Fruit fly (Drosophila melanogaster): ENCODE data around the gene phu.

The phu gene

DNA sequence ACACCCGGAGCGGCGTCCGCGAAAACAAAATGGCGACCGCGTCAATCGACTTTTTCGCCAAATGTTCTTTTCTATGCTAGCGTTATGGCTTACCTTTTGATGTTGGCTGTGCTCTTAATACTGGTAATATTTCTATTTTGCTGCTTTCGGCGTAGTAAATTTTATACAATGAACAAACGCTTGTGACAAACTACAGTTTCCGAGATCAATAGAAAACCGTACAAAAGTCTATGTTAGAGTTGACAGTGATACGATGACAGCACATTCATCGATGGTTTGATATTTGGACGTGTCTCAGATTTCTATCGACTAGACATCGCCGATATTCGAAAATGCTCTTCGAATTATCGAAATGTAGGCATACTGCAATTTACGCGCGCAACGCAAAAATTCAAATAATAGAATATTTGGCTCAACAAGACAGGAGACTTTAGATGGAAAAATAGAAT is 15.5 kb downstream of the phu start, which contains the start of gene rump (continued):
- no peak for TF ChIP-seq chinmo (GFP tag; IDR thresholded peaks at IDR 0.05; ENCODE audit: partially characterized antibody)
- TF ChIP-seq ac (GFP tag; optimal IDR thresholded peaks at IDR 0.05), result no peak
- no peak for TF ChIP-seq da (GFP tag; optimal IDR thresholded peaks at IDR 0.05)
- no peak for TF ChIP-seq bab2 (GFP tag; optimal IDR thresholded peaks at IDR 0.05)
- TF ChIP-seq CG10366 (GFP tag; IDR thresholded peaks at IDR 0.05), result no peak
- TF ChIP-seq so (GFP tag; IDR thresholded peaks at IDR 0.05), result no peak
- no peak for TF ChIP-seq CG14667 (GFP tag; IDR thresholded peaks at IDR 0.05)
- no peak for TF ChIP-seq ems (GFP tag; optimal IDR thresholded peaks at IDR 0.05)
- TF ChIP-seq Awh (GFP tag; IDR thresholded peaks at IDR 0.05), result no peak
- no peak for TF ChIP-seq CG16813 (GFP tag; IDR thresholded peaks at IDR 0.05; ENCODE audit: partially characterized antibody)
- TF ChIP-seq Ravus (GFP tag; IDR thresholded peaks at IDR 0.05), result no peak
- TF ChIP-seq CG11695 (GFP tag; IDR thresholded peaks at IDR 0.05), result no peak
- TF ChIP-seq Kr (GFP tag; optimal IDR thresholded peaks at IDR 0.05), result no peak
- TF ChIP-seq CG17186 (GFP tag; optimal IDR thresholded peaks at IDR 0.05), result peak; percentile 71
- no peak for TF ChIP-seq Hr3 (GFP tag; optimal IDR thresholded peaks at IDR 0.05)
- TF ChIP-seq ATbp (GFP tag; optimal IDR thresholded peaks at IDR 0.05), result no peak
- TF ChIP-seq CG11085 (GFP tag; IDR thresholded peaks at IDR 0.05), result no peak
- no peak for TF ChIP-seq CG31441 (GFP tag; IDR thresholded peaks at IDR 0.05)
- TF ChIP-seq CG13424 (tag; optimal IDR thresholded peaks at IDR 0.05), result no peak
- TF ChIP-seq grau (tag; optimal IDR thresholded peaks at IDR 0.05), result peak; percentile 34
- no peak for TF ChIP-seq Meics (GFP tag; optimal IDR thresholded peaks at IDR 0.05)
- no peak for TF ChIP-seq jumu (GFP tag; optimal IDR thresholded peaks at IDR 0.05)
- no peak for TF ChIP-seq aop (GFP tag; IDR thresholded peaks at IDR 0.05)
- no peak for TF ChIP-seq Oli (tag; optimal IDR thresholded peaks at IDR 0.05)
- peak; percentile 99 for TF ChIP-seq Dp (GFP tag; optimal IDR thresholded peaks at IDR 0.05)
- TF ChIP-seq ERR (GFP tag; optimal IDR thresholded peaks at IDR 0.05), result no peak
- TF ChIP-seq CG4820 (GFP tag; optimal IDR thresholded peaks at IDR 0.05), result no peak
- TF ChIP-seq pnt (GFP tag; optimal IDR thresholded peaks at IDR 0.05), result no peak
- no peak for TF ChIP-seq CG11560 (tag; IDR thresholded peaks at IDR 0.05)
- no peak for TF ChIP-seq fu2 (GFP tag; optimal IDR thresholded peaks at IDR 0.05)
- no peak for TF ChIP-seq CG4730 (GFP tag; IDR thresholded peaks at IDR 0.05)
- no peak for TF ChIP-seq oc (tag; optimal IDR thresholded peaks at IDR 0.05)
- TF ChIP-seq stwl (tag; optimal IDR thresholded peaks at IDR 0.05), result peak; percentile 68
- TF ChIP-seq CG17568 (GFP tag; optimal IDR thresholded peaks at IDR 0.05), result peak; percentile 3
- no peak for TF ChIP-seq ato (GFP tag; IDR thresholded peaks at IDR 0.05; ENCODE audit: partially characterized antibody)
- no peak for TF ChIP-seq Doc2 (GFP tag; IDR thresholded peaks at IDR 0.05)
- no peak for TF ChIP-seq HLH4C (GFP tag; IDR thresholded peaks at IDR 0.05; ENCODE audit: partially characterized antibody)
- no peak for TF ChIP-seq abd-A (tag; optimal IDR thresholded peaks at IDR 0.05)
- TF ChIP-seq CG4854 (GFP tag; optimal IDR thresholded peaks at IDR 0.05), result peak; percentile 9
- TF ChIP-seq CG14710 (tag; optimal IDR thresholded peaks at IDR 0.05), result peak; percentile 77
- TF ChIP-seq repo (GFP tag; optimal IDR thresholded peaks at IDR 0.05), result no peak
- peak; percentile 54 for TF ChIP-seq Sry-β (GFP tag; optimal IDR thresholded peaks at IDR 0.05)
- TF ChIP-seq Ptx1 (GFP tag; IDR thresholded peaks at IDR 0.05), result no peak
- no peak for TF ChIP-seq Max (GFP tag; optimal IDR thresholded peaks at IDR 0.05)
- TF ChIP-seq pzg (GFP tag; optimal IDR thresholded peaks at IDR 0.05), result peak; percentile 95
- no peak for TF ChIP-seq CG9437 (GFP tag; optimal IDR thresholded peaks at IDR 0.05)
- no peak for TF ChIP-seq CG17361 (GFP tag; IDR thresholded peaks at IDR 0.05)
- no peak for TF ChIP-seq CG8478 (optimal IDR thresholded peaks at IDR 0.05)
- peak; percentile 58 for TF ChIP-seq CG15514 (GFP tag; optimal IDR thresholded peaks at IDR 0.05)
- no peak for TF ChIP-seq Dbx (GFP tag; IDR thresholded peaks at IDR 0.05)
- TF ChIP-seq Tbp (GFP tag; optimal IDR thresholded peaks at IDR 0.05), result peak; percentile 2
- TF ChIP-seq CG3995 (GFP tag; optimal IDR thresholded peaks at IDR 0.05), result peak; percentile 94
- no peak for TF ChIP-seq ci (GFP tag; IDR thresholded peaks at IDR 0.05)
